Fruit fly (Drosophila melanogaster): ENCODE results near the gene CG17919.

Gene CG17919

dm6 chr3R:6345814-6346213, 2.0 kb downstream of the CG17919 start, which contains the start of the genes SmD2 and CG18048:
TSS of gene SmD2 (minus strand) at chr3R:6345911.
TSS of gene CG18048 (plus strand) at chr3R:6346111.
- TF ChIP-seq Blimp-1 (GFP tag; optimal IDR thresholded peaks at IDR 0.05) = peak; percentile 4
- peak; percentile 67 for TF ChIP-seq Ets97D (GFP tag; optimal IDR thresholded peaks at IDR 0.05)
- TF ChIP-seq CG6272 (GFP tag; IDR thresholded peaks at IDR 0.05) = no peak
- TF ChIP-seq Meics (GFP tag; optimal IDR thresholded peaks at IDR 0.05) = peak; percentile 13
- TF ChIP-seq Antp (GFP tag; optimal IDR thresholded peaks at IDR 0.05) = no peak
- no peak for TF ChIP-seq CG6654 (GFP tag; optimal IDR thresholded peaks at IDR 0.05)
- peak; percentile 67 for TF ChIP-seq CG30020 (tag; optimal IDR thresholded peaks at IDR 0.05)
- TF ChIP-seq HmgD (GFP tag; optimal IDR thresholded peaks at IDR 0.05) = no peak
- TF ChIP-seq Opbp (GFP tag; IDR thresholded peaks at IDR 0.05; ENCODE audit: partially characterized antibody) = peak; percentile 65; the same call in 1 of the 3 replicates
- TF ChIP-seq Sin3A (optimal IDR thresholded peaks at IDR 0.05) = peak; percentile 90
- TF ChIP-seq sens (GFP tag) = peak; percentile 27
- peak; percentile 68 for TF ChIP-seq dm (GFP tag; optimal IDR thresholded peaks at IDR 0.05)
- TF ChIP-seq Scr (GFP tag; IDR thresholded peaks at IDR 0.05; ENCODE audit: partially characterized antibody) = peak; percentile 82
- TF ChIP-seq CG11398 (GFP tag; optimal IDR thresholded peaks at IDR 0.05) = no peak
- TF ChIP-seq zen2 (GFP tag; IDR thresholded peaks at IDR 0.05; ENCODE audit: partially characterized antibody) = no peak; the same call in 2 of the 3 replicates
- TF ChIP-seq inv (GFP tag; IDR thresholded peaks at IDR 0.05; ENCODE audit: partially characterized antibody) = peak; percentile 75
- peak in 1 of 2 experiments; percentile 7 for TF ChIP-seq dpn (GFP tag; optimal IDR thresholded peaks at IDR 0.05)
- peak; percentile 39; the same call in 1 of the 2 replicates for TF ChIP-seq CG42726 (GFP tag; IDR thresholded peaks at IDR 0.05; ENCODE audit: partially characterized antibody)
- TF ChIP-seq row (GFP tag; IDR thresholded peaks at IDR 0.05) = peak; percentile 83
- peak; percentile 88 for TF ChIP-seq CG9797 (GFP tag; optimal IDR thresholded peaks at IDR 0.05)
- TF ChIP-seq CG13894 (tag; optimal IDR thresholded peaks at IDR 0.05) = no peak
- peak; percentile 70 for TF ChIP-seq CG3995 (GFP tag; optimal IDR thresholded peaks at IDR 0.05)
- no peak for TF ChIP-seq CG6689 (GFP tag; IDR thresholded peaks at IDR 0.05)
- no peak for TF ChIP-seq Usf (GFP tag; optimal IDR thresholded peaks at IDR 0.05)
- TF ChIP-seq jumu (GFP tag; optimal IDR thresholded peaks at IDR 0.05) = no peak
- TF ChIP-seq kah (GFP tag; optimal IDR thresholded peaks at IDR 0.05) = no peak
- peak; percentile 57 for TF ChIP-seq Lhr (GFP tag; optimal IDR thresholded peaks at IDR 0.05)
- peak; percentile 85 for TF ChIP-seq Dll (GFP tag; IDR thresholded peaks at IDR 0.05; ENCODE audit: partially characterized antibody)
- peak; percentile 31 for TF ChIP-seq Dref (GFP tag; IDR thresholded peaks at IDR 0.05)
- no peak for TF ChIP-seq Adf1 (GFP tag; IDR thresholded peaks at IDR 0.05)
- no peak for TF ChIP-seq maf-S (GFP tag; optimal IDR thresholded peaks at IDR 0.05)
- TF ChIP-seq CG2712 (tag; optimal IDR thresholded peaks at IDR 0.05) = peak; percentile 54
- TF ChIP-seq CG9932 (GFP tag; IDR thresholded peaks at IDR 0.05) = peak; percentile 30; the same call in 1 of the 2 replicates
- TF ChIP-seq CG34224 (GFP tag; IDR thresholded peaks at IDR 0.05; ENCODE audit: partially characterized antibody) = peak; percentile 66; the same call in 2 of the 3 replicates
- TF ChIP-seq CTCF (GFP tag; optimal IDR thresholded peaks at IDR 0.05) = peak; percentile 22
- no peak for TF ChIP-seq CG12299 (tag; optimal IDR thresholded peaks at IDR 0.05)
- TF ChIP-seq CG2120 (GFP tag; optimal IDR thresholded peaks at IDR 0.05) = peak; percentile 14
- no peak for TF ChIP-seq fd3F (GFP tag; optimal IDR thresholded peaks at IDR 0.05)
- no peak for TF ChIP-seq dimm (GFP tag; IDR thresholded peaks at IDR 0.05)
- peak; percentile 79 for TF ChIP-seq unc-4 (GFP tag; IDR thresholded peaks at IDR 0.05; ENCODE audit: partially characterized antibody)
- peak; percentile 59 for TF ChIP-seq CG2116 (GFP tag; optimal IDR thresholded peaks at IDR 0.05)
- TF ChIP-seq sob (GFP tag; IDR thresholded peaks at IDR 0.05) = no peak
- TF ChIP-seq ac (GFP tag; optimal IDR thresholded peaks at IDR 0.05) = no peak
- TF ChIP-seq her (GFP tag; optimal IDR thresholded peaks at IDR 0.05) = no peak
- TF ChIP-seq slbo (GFP tag; IDR thresholded peaks at IDR 0.05) = 0 out of 2 replicates have a peak, but pooled peaks have one; percentile 6
- TF ChIP-seq run (tag; optimal IDR thresholded peaks at IDR 0.05) = no peak
- TF ChIP-seq Ssrp (tag; optimal IDR thresholded peaks at IDR 0.05) = peak; percentile 16
- TF ChIP-seq YL-1 (GFP tag; optimal IDR thresholded peaks at IDR 0.05) = peak; percentile 82
- no peak for TF ChIP-seq CG3065 (GFP tag; optimal IDR thresholded peaks at IDR 0.05)
- no peak for TF ChIP-seq Hr3 (GFP tag; optimal IDR thresholded peaks at IDR 0.05)
- TF ChIP-seq tna (GFP tag; IDR thresholded peaks at IDR 0.05; ENCODE audit: partially characterized antibody) = peak; percentile 43; the same call in 1 of the 2 replicates

Measured in whole organism, embryonic.